Fruit fly (Drosophila melanogaster) whole organism, adult: ENCODE data around the gene CG46458.

Experiments
- CG11617 ChIP-seq: fragments of 200-800 bp; sonication (Bioruptor generic); optimal IDR thresholded peaks from 2 replicates; lab custom pipeline; 2017; ENCODE audit warnings: mild to moderate bottlenecking, missing biosample characterization, missing genetic modification reagents, missing genetic modification characterization
- CG14711 ChIP-seq: fragments of 200-800 bp; sonication (Bioruptor generic); optimal IDR thresholded peaks from 2 replicates; lab custom pipeline; 2018; ENCODE audit warnings: missing biosample characterization, mild to moderate bottlenecking, missing genetic modification characterization, moderate library complexity
- CG1620 ChIP-seq: fragments of 200-800 bp; sonication (Bioruptor generic); optimal IDR thresholded peaks from 2 replicates; lab custom pipeline; 2016; ENCODE audit warnings: missing biosample characterization, missing genetic modification characterization
- CG5204 ChIP-seq: fragments of 200-800 bp; sonication (Bioruptor generic); optimal IDR thresholded peaks from 2 replicates; lab custom pipeline; 2016; ENCODE audit warnings: missing biosample characterization, missing genetic modification characterization
- CG7101 ChIP-seq: fragments of 200-800 bp; sonication (Bioruptor generic); optimal IDR thresholded peaks from 2 replicates; lab custom pipeline; 2018; ENCODE audit warnings: missing biosample characterization, mild to moderate bottlenecking, missing genetic modification characterization, moderate library complexity
- Clk ChIP-seq: fragments of 200-800 bp; sonication (Bioruptor generic); optimal IDR thresholded peaks from 2 replicates; lab custom pipeline; 2017; ENCODE audit warnings: missing biosample characterization, missing genetic modification characterization
- Hr96 ChIP-seq: fragments of 200-800 bp; sonication (Bioruptor generic); optimal IDR thresholded peaks from 2 replicates; lab custom pipeline; 2016; ENCODE audit warnings: missing biosample characterization, missing genetic modification characterization
- bab1 ChIP-seq: fragments of 200-800 bp; sonication (Bioruptor generic); optimal IDR thresholded peaks from 3 replicates; lab custom pipeline; 2019; ENCODE audit warnings: missing biosample characterization, mild to moderate bottlenecking, missing genetic modification characterization, moderate library complexity
- kay ChIP-seq: fragments of 200-800 bp; sonication (Bioruptor generic); peaks from one replicate; lab custom pipeline; 2016; ENCODE audit warnings: missing biosample characterization, missing genetic modification characterization, borderline replicate concordance
- ovo ChIP-seq: fragments of 200-800 bp; sonication (Bioruptor generic); optimal IDR thresholded peaks from 2 replicates; lab custom pipeline; 2016; ENCODE audit warnings: missing biosample characterization, missing genetic modification characterization

- TF ChIP-seq CG1620 (GFP tag; lab: Kevin White, UChicago) = no peak
- TF ChIP-seq Hr96 (GFP tag; lab: Kevin White, UChicago) = no peak
- TF ChIP-seq CG5204 (GFP tag; lab: Kevin White, UChicago) = no peak
- no peak for TF ChIP-seq CG7101 (tag; lab: Kevin White, UChicago)
- TF ChIP-seq Clk (GFP tag; lab: Kevin White, UChicago) = no peak
- no peak for TF ChIP-seq CG14711
- no peak for TF ChIP-seq bab1 (GFP tag; lab: Kevin White, UChicago)
- TF ChIP-seq kay = no peak
- TF ChIP-seq ovo (GFP tag; lab: Kevin White, UChicago) = no peak
- no peak for TF ChIP-seq CG11617 (GFP tag; lab: Kevin White, UChicago)
Measured at dm6 chr3R:6858997-6859396, 99.2 kb downstream of the CG46458 start.
